Worm (Caenorhabditis elegans) whole organism, L3 larva: ENCODE data around the gene rop-1.

Experiments
- R02D3.7 ChIP-seq: fragments of 150-350 bp; optimal IDR thresholded peaks from 2 replicates; lab custom pipeline; 2014; ENCODE audit warnings: missing biosample characterization, missing genetic modification characterization
- aly-2 ChIP-seq: fragments of 150-350 bp; optimal IDR thresholded peaks from 2 replicates; lab custom pipeline; 2014; ENCODE audit warnings: missing biosample characterization, missing genetic modification characterization
- ama-1 ChIP-seq: fragments of 150-350 bp; optimal IDR thresholded peaks from 2 replicates; lab custom pipeline; 2018
- ceh-28 ChIP-seq: fragments of 150-350 bp; optimal IDR thresholded peaks from 2 replicates; lab custom pipeline; 2014; ENCODE audit warnings: missing biosample characterization, missing genetic modification reagents, missing genetic modification characterization
- ceh-82 ChIP-seq: fragments of 150-350 bp; optimal IDR thresholded peaks from 2 replicates; lab custom pipeline; 2014; ENCODE audit warnings: missing biosample characterization, missing genetic modification characterization
- ceh-9 ChIP-seq: sonication (generic microtip); optimal IDR thresholded peaks from 2 replicates; lab custom pipeline; 2018; ENCODE audit warnings: missing biosample characterization, missing genetic modification characterization
- daf-12 ChIP-seq: fragments of 150-350 bp; optimal IDR thresholded peaks from 2 replicates; lab custom pipeline; 2014; ENCODE audit warnings: missing biosample characterization, missing genetic modification reagents, missing genetic modification characterization
- egl-27 ChIP-seq: sonication (generic microtip); optimal IDR thresholded peaks from 4 replicates; lab custom pipeline; 2017; ENCODE audit warnings: missing biosample characterization, missing genetic modification reagents, missing genetic modification characterization
- elt-1 ChIP-seq: fragments of 150-350 bp; optimal IDR thresholded peaks from 2 replicates; lab custom pipeline; 2014; ENCODE audit warnings: missing biosample characterization, missing genetic modification characterization
- elt-2 ChIP-seq: sonication (generic microtip); optimal IDR thresholded peaks from 2 replicates; lab custom pipeline; 2016; ENCODE audit warnings: missing genetic modification reagents, mild to moderate bottlenecking, missing genetic modification characterization, missing compliant biosample characterization
- elt-3 ChIP-seq, 3 experiments: fragments of 150-350 bp in 1 of 3; sonication (generic microtip) in 2 of 3; optimal IDR thresholded peaks; 2 replicates in 2 of 3; 4 replicates in 1 of 3; lab custom pipeline; 2014 to 2017; ENCODE audit warnings: missing biosample characterization in 3 of 3, missing genetic modification characterization in 3 of 3
- eor-1 ChIP-seq, 2 experiments: fragments of 150-350 bp; optimal IDR thresholded peaks; 2 replicates each; lab custom pipeline; 2014 to 2018; ENCODE audit warnings: missing biosample characterization in 2 of 2, missing genetic modification characterization in 2 of 2
- fkh-10 ChIP-seq: sonication (generic microtip); optimal IDR thresholded peaks from 2 replicates; lab custom pipeline; 2017; ENCODE audit warnings: missing biosample characterization, missing genetic modification reagents, missing genetic modification characterization
- fos-1 ChIP-seq: fragments of 150-350 bp; optimal IDR thresholded peaks from 2 replicates; lab custom pipeline; 2014; ENCODE audit warnings: missing biosample characterization, missing genetic modification characterization
- hmg-11 ChIP-seq: sonication (generic microtip); optimal IDR thresholded peaks from 2 replicates; lab custom pipeline; 2016; ENCODE audit warnings: missing genetic modification characterization, missing compliant biosample characterization
- lin-15B ChIP-seq: fragments of 150-350 bp; optimal IDR thresholded peaks from 2 replicates; lab custom pipeline; 2014; ENCODE audit warnings: missing biosample characterization, missing genetic modification characterization
- lin-39 ChIP-seq: fragments of 150-350 bp; optimal IDR thresholded peaks from 2 replicates; lab custom pipeline; 2018; ENCODE audit warnings: missing biosample characterization, missing genetic modification reagents, missing genetic modification characterization
- lsy-12 ChIP-seq: sonication (generic microtip); optimal IDR thresholded peaks from 2 replicates; lab custom pipeline; 2016; ENCODE audit warnings: mild to moderate bottlenecking, missing genetic modification characterization, missing compliant biosample characterization
- mdl-1 ChIP-seq: fragments of 150-350 bp; optimal IDR thresholded peaks from 2 replicates; lab custom pipeline; 2014; ENCODE audit warnings: missing biosample characterization, missing genetic modification characterization
- nfya-1 ChIP-seq: sonication (generic microtip); optimal IDR thresholded peaks from 2 replicates; lab custom pipeline; 2017; ENCODE audit warnings: missing genetic modification characterization, mild to moderate bottlenecking, missing compliant biosample characterization, antibody characterized with exemption, moderate library complexity; ENCODE audit not compliant: insufficient read depth
- nhr-12 ChIP-seq: fragments of 150-350 bp; optimal IDR thresholded peaks from 2 replicates; lab custom pipeline; 2014; ENCODE audit warnings: missing biosample characterization, missing genetic modification characterization
- nhr-25 ChIP-seq: sonication (generic microtip); optimal IDR thresholded peaks from 2 replicates; lab custom pipeline; 2017; ENCODE audit warnings: missing biosample characterization, missing genetic modification characterization
- nhr-28 ChIP-seq: fragments of 150-350 bp; optimal IDR thresholded peaks from 2 replicates; lab custom pipeline; 2014; ENCODE audit warnings: missing biosample characterization, missing genetic modification characterization
- nhr-43 ChIP-seq: sonication (generic microtip); optimal IDR thresholded peaks from 2 replicates; lab custom pipeline; 2016; ENCODE audit warnings: mild to moderate bottlenecking, missing genetic modification characterization, missing compliant biosample characterization; ENCODE audit not compliant: poor library complexity, severe bottlenecking
- nhr-76 ChIP-seq: fragments of 150-350 bp; sonication (generic microtip); optimal IDR thresholded peaks from 5 replicates; lab custom pipeline; 2014; ENCODE audit warnings: missing biosample characterization, missing genetic modification characterization
- nhr-77 ChIP-seq: fragments of 150-350 bp; optimal IDR thresholded peaks from 2 replicates; lab custom pipeline; 2014; ENCODE audit warnings: missing biosample characterization, missing genetic modification characterization
- pha-4 ChIP-seq: fragments of 150-350 bp; optimal IDR thresholded peaks from 2 replicates; lab custom pipeline; 2014; ENCODE audit warnings: missing biosample characterization, missing genetic modification reagents, missing genetic modification characterization
- unc-62 ChIP-seq: fragments of 150-350 bp; sonication (generic microtip); optimal IDR thresholded peaks from 4 replicates; lab custom pipeline; 2014; ENCODE audit warnings: missing biosample characterization, missing genetic modification reagents, missing genetic modification characterization
- zag-1 ChIP-seq: fragments of 150-350 bp; optimal IDR thresholded peaks from 2 replicates; lab custom pipeline; 2014; ENCODE audit warnings: missing biosample characterization, missing genetic modification characterization
- ztf-11 ChIP-seq: fragments of 150-350 bp; optimal IDR thresholded peaks from 2 replicates; lab custom pipeline; 2014; ENCODE audit warnings: missing biosample characterization, missing genetic modification characterization
- ztf-4 ChIP-seq: fragments of 150-350 bp; optimal IDR thresholded peaks from 2 replicates; lab custom pipeline; 2014; ENCODE audit warnings: missing biosample characterization, missing genetic modification characterization

The rop-1 gene

DNA sequence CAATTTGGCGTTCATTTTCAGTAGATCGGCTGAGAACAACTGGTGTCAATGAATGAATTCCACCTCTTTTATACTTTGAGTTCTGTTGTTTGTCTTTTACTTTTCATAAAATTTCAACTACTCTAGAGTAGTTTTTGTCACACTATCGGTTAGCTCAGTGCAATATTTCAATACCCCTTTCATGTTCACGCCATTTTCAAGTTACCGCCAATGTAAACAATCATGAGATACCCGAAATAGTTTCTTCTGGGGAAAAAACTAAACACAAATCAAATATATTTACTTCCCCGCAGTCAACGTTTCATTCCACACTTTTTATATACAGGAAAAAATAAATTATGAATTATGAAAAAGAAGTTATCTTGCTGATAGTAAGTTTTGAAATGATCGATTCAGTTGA is 26.5 kb downstream of the rop-1 start, which contains the start of gene fipr-4:
Gene fipr-4, minus strand, starts transcription at position 101 of the 400 bp plus-strand sequence.
- TF ChIP-seq nfya-1 (tag; lab: Kevin White, UChicago) (no peak), fos-1 (tag; lab: Kevin White, UChicago) (no peak), nhr-77 (tag; lab: Kevin White, UChicago) (no peak), pha-4 (tag; lab: Kevin White, UChicago) (peak; percentile 42), nhr-25 (no peak)

- TF ChIP-seq eor-1 (tag; optimal IDR thresholded peaks at IDR 0.05; lab: Kevin White, UChicago) (no peak), hmg-11 (tag; lab: Kevin White, UChicago) (no peak), ceh-28 (tag; lab: Kevin White, UChicago) (no peak), ceh-9 (tag; lab: Kevin White, UChicago) (no peak), ztf-4 (tag; lab: Kevin White, UChicago) (no peak), elt-3 (tag; optimal IDR thresholded peaks at IDR 0.05; lab: Kevin White, UChicago) (no peak), ceh-82 (no peak), fos-1 (tag; lab: Kevin White, UChicago) (no peak), mdl-1 (tag; lab: Kevin White, UChicago) (no peak), nhr-76 (tag; lab: Kevin White, UChicago) (no peak), nhr-77 (tag; lab: Kevin White, UChicago) (no peak), nfya-1 (tag; lab: Kevin White, UChicago) (no peak), R02D3.7 (tag; lab: Kevin White, UChicago) (no peak)
These were observed 27.5 kb downstream of the rop-1 start, which contains the start of gene ttr-19 for ce11 chrV:10227333-10227732. ttr-19 (minus strand) TSS chrV:10227433.

DNA sequence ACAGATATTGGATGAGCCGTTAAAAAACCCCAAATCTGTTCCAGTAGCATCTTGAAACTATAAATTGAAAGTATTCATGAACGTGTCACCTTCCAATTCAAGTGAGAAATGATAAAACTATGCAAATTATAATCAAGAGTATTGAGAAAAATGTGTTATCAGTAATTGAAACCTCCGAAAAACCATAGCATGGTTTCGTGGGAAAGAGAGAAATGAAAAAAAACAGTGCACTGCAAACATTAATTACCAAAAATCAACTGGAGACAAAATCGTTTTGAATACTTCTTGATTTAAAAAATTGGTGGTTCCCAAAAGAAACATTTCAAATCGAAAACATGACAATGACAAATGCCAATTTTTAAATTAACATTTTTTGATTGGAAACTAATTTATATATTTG is 29.2 kb downstream of the rop-1 start, which contains the start of gene daf-36:
Gene daf-36, minus strand, starts transcription at position 101 of the 400 bp plus-strand sequence.
- TF ChIP-seq lin-15B (tag; lab: Kevin White, UChicago) (no peak), elt-2 (tag; lab: Kevin White, UChicago) (peak; percentile 28), zag-1 (tag; lab: Kevin White, UChicago) (no peak), ztf-11 (tag; lab: Kevin White, UChicago) (no peak), egl-27 (tag; lab: Kevin White, UChicago) (no peak), nhr-25 (no peak), nhr-28 (tag; lab: Kevin White, UChicago) (no peak), fkh-10 (GFP tag; lab: Kevin White, UChicago) (no peak)
- TF ChIP-seq, all 47 proteins: peak for 1

ce11 chrV:10224619-10225018 is 30.2 kb downstream of the rop-1 start:
- TF ChIP-seq elt-2 (tag; lab: Kevin White, UChicago), result peak; percentile 68
- TF ChIP-seq daf-12 (tag; lab: Kevin White, UChicago), result no peak

ce11 chrV:10222007-10222406 is 32.8 kb downstream of the rop-1 start, which contains the start of gene C12D8.20:
C12D8.20 (plus strand) TSS chrV:10222307.
- TF ChIP-seq elt-2 (tag; lab: Kevin White, UChicago), result no peak
- no peak for TF ChIP-seq pha-4 (tag; lab: Kevin White, UChicago)
- no peak for TF ChIP-seq ceh-82
- no peak for TF ChIP-seq nhr-12 (tag; lab: Kevin White, UChicago)
- TF ChIP-seq aly-2 (tag; lab: Kevin White, UChicago), result no peak
- no peak for TF ChIP-seq ztf-4 (tag; lab: Kevin White, UChicago)
- no peak for TF ChIP-seq lin-39 (tag; lab: Kevin White, UChicago)
- no peak for TF ChIP-seq elt-1 (tag; lab: Kevin White, UChicago)
- no peak for TF ChIP-seq nhr-25
- no peak for TF ChIP-seq ceh-28 (tag; lab: Kevin White, UChicago)

ce11 chrV:10221317-10221716 is 33.5 kb downstream of the rop-1 start, which contains the start of the genes fipr-5 and fipr-9:
fipr-5 (minus strand) TSS chrV:10221417.
fipr-9 (plus strand) TSS chrV:10221662.
- TF ChIP-seq ama-1 (no peak), hmg-11 (tag; lab: Kevin White, UChicago) (no peak), mdl-1 (tag; lab: Kevin White, UChicago) (no peak), lsy-12 (no peak), nhr-43 (tag; lab: Kevin White, UChicago) (no peak), elt-3 (tag; optimal IDR thresholded peaks at IDR 0.05; lab: Kevin White, UChicago) (no peak), unc-62 (no peak)
- TF ChIP-seq, all 47 proteins: peak for 0
